Worm (Caenorhabditis elegans) whole organism, L1 larva: Measurements from ENCODE around the gene usp-46.

Experiments used
- C16A3.4 ChIP-seq: fragments of 150-350 bp; optimal IDR thresholded peaks from 2 replicates; lab custom pipeline; 2014; ENCODE audit warnings: missing biosample characterization, missing genetic modification characterization
- C34B4.2 ChIP-seq: sonication (generic microtip); optimal IDR thresholded peaks from 2 replicates; lab custom pipeline; 2017; ENCODE audit warnings: mild to moderate bottlenecking, missing genetic modification characterization, missing compliant biosample characterization
- Y116A8C.19 ChIP-seq: sonication (generic microtip); optimal IDR thresholded peaks from 2 replicates; lab custom pipeline; 2016; ENCODE audit warnings: missing compliant biosample characterization, missing genetic modification characterization, borderline replicate concordance
- aha-1 ChIP-seq: fragments of 150-350 bp; optimal IDR thresholded peaks from 2 replicates; lab custom pipeline; 2014; ENCODE audit warnings: missing biosample characterization, missing genetic modification characterization
- alr-1 ChIP-seq: fragments of 200-800 bp; sonication (Bioruptor generic); optimal IDR thresholded peaks from 2 replicates; lab custom pipeline; 2018; ENCODE audit warnings: borderline replicate concordance, mild to moderate bottlenecking, missing genetic modification characterization, missing compliant biosample characterization
- blmp-1 ChIP-seq: fragments of 150-350 bp; optimal IDR thresholded peaks from 2 replicates; lab custom pipeline; 2014; ENCODE audit warnings: missing biosample characterization, missing genetic modification characterization
- ceh-63 ChIP-seq: fragments of 200-800 bp; sonication (Bioruptor generic); optimal IDR thresholded peaks from 2 replicates; lab custom pipeline; 2018; ENCODE audit warnings: mild to moderate bottlenecking, missing genetic modification characterization, missing compliant biosample characterization
- ceh-8 ChIP-seq: fragments of 200-800 bp; sonication (Bioruptor generic); optimal IDR thresholded peaks from 2 replicates; lab custom pipeline; 2018; ENCODE audit warnings: mild to moderate bottlenecking, missing genetic modification characterization, moderate library complexity, missing compliant biosample characterization
- ceh-82 ChIP-seq, 3 experiments: fragments of 150-350 bp in 1 of 3; sonication (generic microtip) in 2 of 3; optimal IDR thresholded peaks; 2 replicates each; lab custom pipeline; 2014 to 2017; ENCODE audit warnings: missing biosample characterization in 3 of 3, missing genetic modification characterization in 3 of 3
- ceh-88 ChIP-seq: fragments of 200-800 bp; sonication (Bioruptor generic); IDR thresholded peaks from 2 replicates; pipeline ENCODE4 v1.3.6; 2022; ENCODE audit warnings: missing genetic modification characterization, missing compliant biosample characterization
- dpl-1 ChIP-seq, 3 experiments: fragments of 150-350 bp in 2 of 3; sonication (generic microtip) in 1 of 3; optimal IDR thresholded peaks; 2 replicates each; lab custom pipeline; 2014 to 2017; ENCODE audit warnings: missing biosample characterization in 3 of 3, missing genetic modification characterization in 3 of 3, missing genetic modification reagents in 3 of 3
- efl-1 ChIP-seq, 4 experiments: fragments of 150-350 bp; optimal IDR thresholded peaks in 3 of 4; peaks in 1 of 4; 1 replicate in 1 of 4; 2 replicates in 3 of 4; lab custom pipeline; 2014; ENCODE audit warnings: missing biosample characterization in 2 of 4, missing genetic modification characterization in 2 of 4, missing genetic modification reagents in 2 of 4
- efl-3 ChIP-seq: fragments of 200-800 bp; sonication (Bioruptor generic); optimal IDR thresholded peaks from 2 replicates; lab custom pipeline; 2018; ENCODE audit warnings: mild to moderate bottlenecking, missing genetic modification characterization, missing compliant biosample characterization
- egl-13 ChIP-seq: sonication (generic microtip); optimal IDR thresholded peaks from 2 replicates; lab custom pipeline; 2016; ENCODE audit warnings: missing genotype, missing genetic modification reagents, missing genetic modification characterization, missing compliant biosample characterization
- egl-27 ChIP-seq, 2 experiments: fragments of 150-350 bp in 1 of 2; sonication (generic microtip); optimal IDR thresholded peaks; 3 replicates each; lab custom pipeline; 2017 to 2018; ENCODE audit warnings: missing biosample characterization in 2 of 2, missing genetic modification characterization in 2 of 2, missing genetic modification reagents in 2 of 2
- elt-2 ChIP-seq: sonication (generic microtip); optimal IDR thresholded peaks from 2 replicates; lab custom pipeline; 2016; ENCODE audit warnings: missing genetic modification characterization, mild to moderate bottlenecking, inconsistent platforms, missing compliant biosample characterization, missing genetic modification reagents
- elt-3 ChIP-seq, 6 experiments: fragments of 150-350 bp in 1 of 6; sonication (generic microtip); optimal IDR thresholded peaks; 2 replicates each; lab custom pipeline; 2017 to 2018; ENCODE audit warnings: missing biosample characterization in 6 of 6, missing genetic modification characterization in 6 of 6, inconsistent platforms in 1 of 6
- fkh-4 ChIP-seq: sonication (generic microtip); optimal IDR thresholded peaks from 2 replicates; lab custom pipeline; 2016; ENCODE audit warnings: missing compliant biosample characterization, missing genetic modification characterization, borderline replicate concordance
- fkh-8 ChIP-seq: sonication (generic microtip); optimal IDR thresholded peaks from 2 replicates; lab custom pipeline; 2016; ENCODE audit warnings: mild to moderate bottlenecking, missing genetic modification characterization, missing compliant biosample characterization
- hpl-2 ChIP-seq: fragments of 150-350 bp; optimal IDR thresholded peaks from 2 replicates; lab custom pipeline; 2014; ENCODE audit warnings: missing biosample characterization, missing genetic modification reagents, missing genetic modification characterization
- irx-1 ChIP-seq: sonication (generic microtip); optimal IDR thresholded peaks from 2 replicates; lab custom pipeline; 2016; ENCODE audit warnings: missing genetic modification characterization, missing compliant biosample characterization
- lin-13 ChIP-seq: fragments of 150-350 bp; optimal IDR thresholded peaks from 2 replicates; lab custom pipeline; 2014; ENCODE audit warnings: missing biosample characterization, missing genetic modification reagents, missing genetic modification characterization
- lin-14 ChIP-seq: fragments of 200-800 bp; sonication (Bioruptor generic); optimal IDR thresholded peaks from 2 replicates; lab custom pipeline; 2018; ENCODE audit warnings: mild to moderate bottlenecking, missing genetic modification characterization, moderate library complexity, missing compliant biosample characterization
- lin-15B ChIP-seq: fragments of 150-350 bp; sonication (generic microtip); optimal IDR thresholded peaks from 3 replicates; lab custom pipeline; 2014; ENCODE audit warnings: missing biosample characterization, missing genetic modification characterization
- lin-39 ChIP-seq: fragments of 150-350 bp; optimal IDR thresholded peaks from 2 replicates; lab custom pipeline; 2014; ENCODE audit warnings: missing biosample characterization, missing genetic modification reagents, missing genetic modification characterization
- lsy-2 ChIP-seq, 2 experiments: fragments of 150-350 bp; optimal IDR thresholded peaks; 2 replicates each; lab custom pipeline; 2014; ENCODE audit warnings: missing biosample characterization in 2 of 2, missing genetic modification characterization in 2 of 2
- mdl-1 ChIP-seq, 2 experiments: fragments of 150-350 bp; optimal IDR thresholded peaks; 2 replicates each; lab custom pipeline; 2014 to 2017; ENCODE audit warnings: missing biosample characterization in 2 of 2, missing genetic modification characterization in 2 of 2, inconsistent platforms in 1 of 2
- mef-2 ChIP-seq: fragments of 150-350 bp; optimal IDR thresholded peaks from 2 replicates; lab custom pipeline; 2014; ENCODE audit warnings: missing biosample characterization, missing genetic modification characterization
- nhr-11 ChIP-seq: fragments of 150-350 bp; optimal IDR thresholded peaks from 2 replicates; lab custom pipeline; 2014; ENCODE audit warnings: missing biosample characterization, missing genetic modification characterization
- nhr-12 ChIP-seq: sonication (generic microtip); optimal IDR thresholded peaks from 2 replicates; lab custom pipeline; 2017; ENCODE audit warnings: missing biosample characterization, missing genetic modification characterization
- nhr-47 ChIP-seq: sonication (generic microtip); optimal IDR thresholded peaks from 2 replicates; lab custom pipeline; 2016; ENCODE audit warnings: mild to moderate bottlenecking, missing genetic modification characterization, moderate library complexity, missing compliant biosample characterization
- nhr-76 ChIP-seq: sonication (generic microtip); optimal IDR thresholded peaks from 2 replicates; lab custom pipeline; 2017; ENCODE audit warnings: missing biosample characterization, missing genetic modification characterization
- nhr-85 ChIP-seq: sonication (generic microtip); peaks from one replicate; lab custom pipeline; 2016; ENCODE audit warnings: missing genetic modification characterization, inconsistent platforms, missing compliant biosample characterization
- pag-3 ChIP-seq: sonication (generic microtip); optimal IDR thresholded peaks from 2 replicates; lab custom pipeline; 2017; ENCODE audit warnings: missing genetic modification characterization, mild to moderate bottlenecking, missing compliant biosample characterization, antibody characterized with exemption, borderline replicate concordance; ENCODE audit not compliant: insufficient read depth
- pax-3 ChIP-seq: fragments of 200-800 bp; sonication (Bioruptor generic); optimal IDR thresholded peaks from 2 replicates; lab custom pipeline; 2018; ENCODE audit warnings: mild to moderate bottlenecking, missing genetic modification characterization, moderate library complexity, missing compliant biosample characterization
- pqm-1 ChIP-seq: sonication (generic microtip); optimal IDR thresholded peaks from 3 replicates; lab custom pipeline; 2017; ENCODE audit warnings: missing biosample characterization, missing genetic modification characterization
- skn-1 ChIP-seq: fragments of 150-350 bp; optimal IDR thresholded peaks from 2 replicates; lab custom pipeline; 2014; ENCODE audit warnings: missing biosample characterization, missing genetic modification characterization
- snpc-4 ChIP-seq: fragments of 150-350 bp; optimal IDR thresholded peaks from 2 replicates; lab custom pipeline; 2014; ENCODE audit warnings: missing biosample characterization, missing genetic modification characterization
- sox-4 ChIP-seq: sonication (generic microtip); optimal IDR thresholded peaks from 2 replicates; lab custom pipeline; 2016; ENCODE audit warnings: missing genetic modification characterization, missing compliant biosample characterization
- tbx-2 ChIP-seq: sonication (generic microtip); optimal IDR thresholded peaks from 2 replicates; lab custom pipeline; 2016; ENCODE audit warnings: missing genetic modification characterization, missing compliant biosample characterization
- tlp-1 ChIP-seq: fragments of 150-350 bp; optimal IDR thresholded peaks from 2 replicates; lab custom pipeline; 2014; ENCODE audit warnings: missing biosample characterization, missing genetic modification characterization
- unc-30 ChIP-seq: sonication (generic microtip); optimal IDR thresholded peaks from 2 replicates; lab custom pipeline; 2017; ENCODE audit warnings: missing biosample characterization, missing genetic modification characterization
- unc-86 ChIP-seq: sonication (generic microtip); optimal IDR thresholded peaks from 2 replicates; lab custom pipeline; 2016; ENCODE audit warnings: missing genetic modification characterization, missing compliant biosample characterization
- xbp-1 ChIP-seq: sonication (generic microtip); optimal IDR thresholded peaks from 2 replicates; lab custom pipeline; 2016; ENCODE audit warnings: missing genetic modification characterization, missing compliant biosample characterization
- ztf-11 ChIP-seq, 2 experiments: sonication (generic microtip); optimal IDR thresholded peaks; 2 replicates each; lab custom pipeline; 2016 to 2017; ENCODE audit warnings: missing genetic modification characterization in 2 of 2, missing biosample characterization in 1 of 2, missing compliant biosample characterization in 1 of 2
- ztf-4 ChIP-seq: fragments of 150-350 bp; optimal IDR thresholded peaks from 2 replicates; lab custom pipeline; 2014; ENCODE audit warnings: missing biosample characterization, missing genetic modification characterization

Gene usp-46

ce11 chrIII:9765465-9765900 lies 10.9 kb upstream of the usp-46 start (continued):
- TF ChIP-seq fkh-8 (tag; lab: Kevin White, UChicago), result peak; percentile 99
- peak; percentile 96 for TF ChIP-seq irx-1 (tag; lab: Kevin White, UChicago)
- no peak for TF ChIP-seq unc-30 (tag; lab: Kevin White, UChicago)
- peak; percentile 99 for TF ChIP-seq unc-86 (tag; lab: Kevin White, UChicago)
- TF ChIP-seq tlp-1 (tag; lab: Kevin White, UChicago), result no peak
- TF ChIP-seq lin-15B, result peak; percentile 79
- TF ChIP-seq blmp-1 (tag; lab: Kevin White, UChicago), result no peak
- no peak for TF ChIP-seq Y116A8C.19 (tag; lab: Kevin White, UChicago)
- TF ChIP-seq efl-1 (optimal IDR thresholded peaks at IDR 0.05; lab: Kevin White, UChicago), result peak; percentile 92 to 96
- peak; percentile 81 to 99 for TF ChIP-seq efl-1 (GFP tag; optimal IDR thresholded peaks at IDR 0.05 in 1 of 2; lab: Kevin White, UChicago)
- TF ChIP-seq ztf-4 (tag; lab: Kevin White, UChicago), result peak; percentile 99
- TF ChIP-seq efl-3, result peak; percentile 87
- TF ChIP-seq tbx-2 (tag; lab: Kevin White, UChicago), result peak; percentile 99
- peak; percentile 89 for TF ChIP-seq hpl-2 (GFP tag; lab: Kevin White, UChicago)
- peak; percentile 77 to 86 (median 85) for TF ChIP-seq dpl-1 (GFP tag; optimal IDR thresholded peaks at IDR 0.05; lab: Kevin White, UChicago)
- peak in 1 of 2 experiments; percentile 24 for TF ChIP-seq egl-27 (tag; optimal IDR thresholded peaks at IDR 0.05; lab: Kevin White, UChicago)
- no peak for TF ChIP-seq pqm-1
- peak; percentile 43 for TF ChIP-seq C34B4.2 (tag; lab: Kevin White, UChicago)
- no peak for TF ChIP-seq alr-1
- TF ChIP-seq lsy-2 (tag; optimal IDR thresholded peaks at IDR 0.05; lab: Kevin White, UChicago), result peak; percentile 100
- TF ChIP-seq nhr-85 (tag; lab: Kevin White, UChicago), result peak; percentile 99
- TF ChIP-seq C16A3.4, result peak; percentile 98
- TF ChIP-seq nhr-47 (tag; lab: Kevin White, UChicago), result peak; percentile 99
- peak; percentile 96 for TF ChIP-seq lin-13
- peak; percentile 34 for TF ChIP-seq ceh-63 (GFP tag; lab: Kevin White, UChicago)
- TF ChIP-seq lin-39, result peak; percentile 84
- peak; percentile 86 for TF ChIP-seq mef-2
- peak; percentile 95 for TF ChIP-seq skn-1
- TF ChIP-seq elt-2, result peak; percentile 95
- TF ChIP-seq xbp-1 (tag; lab: Kevin White, UChicago), result peak; percentile 97
- TF ChIP-seq ceh-8, result peak; percentile 96
- peak; percentile 97 for TF ChIP-seq egl-13 (tag; lab: Kevin White, UChicago)
- peak; percentile 69 for TF ChIP-seq nhr-12 (tag; lab: Kevin White, UChicago)
- peak; percentile 100 for TF ChIP-seq lin-14 (GFP tag; lab: Kevin White, UChicago)
- TF ChIP-seq pag-3 (tag; lab: Kevin White, UChicago), result no peak
- TF ChIP-seq mdl-1 (tag; optimal IDR thresholded peaks at IDR 0.05; lab: Kevin White, UChicago), result peak; percentile 77 to 99
- peak; percentile 70 for TF ChIP-seq fkh-4 (tag; lab: Kevin White, UChicago)
- TF ChIP-seq ceh-88, result peak; percentile 97
- TF ChIP-seq sox-4 (tag; lab: Kevin White, UChicago), result peak; percentile 92
- TF ChIP-seq nhr-76 (tag; lab: Kevin White, UChicago), result no peak
- TF ChIP-seq ceh-82 (tag; optimal IDR thresholded peaks at IDR 0.05; lab: Kevin White, UChicago), result peak; percentile 90 to 98 (median 97)
- peak in 5 of 6 experiments; percentile 38 to 93 (median 75) for TF ChIP-seq elt-3 (tag; optimal IDR thresholded peaks at IDR 0.05; lab: Kevin White, UChicago)
- TF ChIP-seq snpc-4 (tag; lab: Kevin White, UChicago), result peak; percentile 84
- peak; percentile 68 for TF ChIP-seq aha-1 (tag; lab: Kevin White, UChicago)
- peak; percentile 36 to 97 for TF ChIP-seq ztf-11 (tag; optimal IDR thresholded peaks at IDR 0.05; lab: Kevin White, UChicago)
- peak; percentile 89 for TF ChIP-seq nhr-11 (tag; lab: Kevin White, UChicago)
- TF ChIP-seq pax-3 (tag; lab: Kevin White, UChicago), result peak; percentile 98
